Worm (Caenorhabditis elegans) whole organism, L2 larva: ENCODE results near the gene F19C7.3.
A peak's percentile ranks its signal among the peaks of the same experiment; 100 is the strongest.

ENCODE experiments used
- R02D3.7 ChIP-seq: fragments of 150-350 bp; optimal IDR thresholded peaks from 2 replicates; lab custom pipeline; 2014; ENCODE audit warnings: missing biosample characterization, missing genetic modification characterization
- Y55F3AM.14 ChIP-seq: fragments of 200-800 bp; sonication (Bioruptor generic); optimal IDR thresholded peaks from 2 replicates; lab custom pipeline; 2018; ENCODE audit warnings: mild to moderate bottlenecking, missing genetic modification characterization, missing compliant biosample characterization
- alr-1 ChIP-seq: fragments of 150-350 bp; optimal IDR thresholded peaks from 2 replicates; lab custom pipeline; 2014; ENCODE audit warnings: missing biosample characterization, missing genetic modification characterization
- aly-2 ChIP-seq: fragments of 150-350 bp; optimal IDR thresholded peaks from 2 replicates; lab custom pipeline; 2014; ENCODE audit warnings: missing biosample characterization, missing genetic modification characterization
- ama-1 ChIP-seq: fragments of 150-350 bp; optimal IDR thresholded peaks from 2 replicates; lab custom pipeline; 2018; ENCODE audit warnings: inconsistent platforms
- blmp-1 ChIP-seq: sonication (generic microtip); optimal IDR thresholded peaks from 2 replicates; lab custom pipeline; 2017; ENCODE audit warnings: missing genetic modification characterization, mild to moderate bottlenecking, missing compliant biosample characterization, antibody characterized with exemption, moderate library complexity; ENCODE audit not compliant: insufficient read depth
- ceh-16 ChIP-seq: fragments of 150-350 bp; optimal IDR thresholded peaks from 2 replicates; lab custom pipeline; 2014; ENCODE audit warnings: missing biosample characterization, missing genetic modification characterization
- ceh-82 ChIP-seq: fragments of 150-350 bp; optimal IDR thresholded peaks from 2 replicates; lab custom pipeline; 2014; ENCODE audit warnings: missing biosample characterization, missing genetic modification characterization
- fos-1 ChIP-seq: fragments of 150-350 bp; optimal IDR thresholded peaks from 2 replicates; lab custom pipeline; 2014; ENCODE audit warnings: missing biosample characterization, missing genetic modification characterization
- lin-11 ChIP-seq: fragments of 150-350 bp; sonication (generic microtip); optimal IDR thresholded peaks from 2 replicates; lab custom pipeline; 2014; ENCODE audit warnings: missing biosample characterization, missing genetic modification characterization, inconsistent platforms, mixed read lengths
- mab-5 ChIP-seq: fragments of 150-350 bp; optimal IDR thresholded peaks from 2 replicates; lab custom pipeline; 2014; ENCODE audit warnings: missing biosample characterization, missing genetic modification characterization
- mdl-1 ChIP-seq, 2 experiments: fragments of 150-350 bp in 1 of 2; sonication (generic microtip) in 1 of 2; optimal IDR thresholded peaks; 2 replicates each; lab custom pipeline; 2017; ENCODE audit warnings: missing biosample characterization in 2 of 2, missing genetic modification characterization in 2 of 2
- nhr-129 ChIP-seq: fragments of 150-350 bp; optimal IDR thresholded peaks from 2 replicates; lab custom pipeline; 2014; ENCODE audit warnings: missing biosample characterization, missing genetic modification characterization
- nhr-23 ChIP-seq: fragments of 150-350 bp; optimal IDR thresholded peaks from 2 replicates; lab custom pipeline; 2014; ENCODE audit warnings: missing biosample characterization, missing genetic modification reagents, missing genetic modification characterization
- nhr-25 ChIP-seq: fragments of 150-350 bp; sonication (generic microtip); optimal IDR thresholded peaks from 3 replicates; lab custom pipeline; 2014; ENCODE audit warnings: missing biosample characterization, missing genetic modification characterization
- peb-1 ChIP-seq: fragments of 150-350 bp; optimal IDR thresholded peaks from 2 replicates; lab custom pipeline; 2014; ENCODE audit warnings: missing biosample characterization, missing genetic modification characterization
- sem-4 ChIP-seq: fragments of 150-350 bp; optimal IDR thresholded peaks from 2 replicates; lab custom pipeline; 2014; ENCODE audit warnings: missing biosample characterization, missing genetic modification reagents, missing genetic modification characterization
- sma-9 ChIP-seq, 2 experiments: fragments of 150-350 bp in 1 of 2; sonication (generic microtip) in 1 of 2; optimal IDR thresholded peaks; 2 replicates each; lab custom pipeline; 2014 to 2016; ENCODE audit warnings: missing genetic modification characterization in 2 of 2, mild to moderate bottlenecking in 1 of 2, missing biosample characterization in 1 of 2, missing compliant biosample characterization in 1 of 2, missing genetic modification reagents in 1 of 2, moderate library complexity in 1 of 2
- snpc-4 ChIP-seq: fragments of 150-350 bp; optimal IDR thresholded peaks from 2 replicates; lab custom pipeline; 2014; ENCODE audit warnings: missing biosample characterization, missing genetic modification characterization
- unc-55 ChIP-seq: fragments of 150-350 bp; sonication (generic microtip); optimal IDR thresholded peaks from 3 replicates; lab custom pipeline; 2014; ENCODE audit warnings: missing biosample characterization, missing genetic modification reagents, missing genetic modification characterization
- unc-62 ChIP-seq: fragments of 150-350 bp; optimal IDR thresholded peaks from 2 replicates; lab custom pipeline; 2014; ENCODE audit warnings: missing biosample characterization, missing genetic modification reagents, missing genetic modification characterization
- ztf-11 ChIP-seq: sonication (generic microtip); optimal IDR thresholded peaks from 2 replicates; lab custom pipeline; 2017; ENCODE audit warnings: missing biosample characterization, missing genetic modification characterization
- ztf-4 ChIP-seq: fragments of 150-350 bp; optimal IDR thresholded peaks from 2 replicates; lab custom pipeline; 2014; ENCODE audit warnings: missing biosample characterization, missing genetic modification characterization

F19C7.3 gene

ce11 chrIV:4640941-4641340, 44.0 kb downstream of the F19C7.3 start:
- TF ChIP-seq fos-1 (tag; lab: Kevin White, UChicago) (peak; percentile 0), blmp-1 (peak; percentile 85), ceh-16 (tag; lab: Kevin White, UChicago) (no peak), sma-9 (GFP tag; optimal IDR thresholded peaks at IDR 0.05; lab: Kevin White, UChicago) (peak; percentile 45), sma-9 (tag; optimal IDR thresholded peaks at IDR 0.05; lab: Kevin White, UChicago) (no peak)

- TF ChIP-seq nhr-25 (tag; lab: Kevin White, UChicago) (no peak), sem-4 (peak; percentile 20)
Observed at ce11 chrIV:4643577-4643976, 46.7 kb downstream of the F19C7.3 start.

ce11 chrIV:4645243-4645642, 48.3 kb downstream of the F19C7.3 start:
- TF ChIP-seq unc-55 (GFP tag; lab: Kevin White, UChicago) (no peak), snpc-4 (tag; lab: Kevin White, UChicago) (no peak), blmp-1 (no peak), nhr-129 (tag; lab: Kevin White, UChicago) (no peak), ama-1 (lab: Kevin White, UChicago) (no peak), sem-4 (no peak), ceh-82 (tag; lab: Kevin White, UChicago) (no peak), nhr-23 (tag; lab: Kevin White, UChicago) (no peak), lin-11 (no peak), Y55F3AM.14 (GFP tag; lab: Kevin White, UChicago) (no peak), aly-2 (tag; lab: Kevin White, UChicago) (no peak), sma-9 (GFP tag; optimal IDR thresholded peaks at IDR 0.05; lab: Kevin White, UChicago) (no peak), sma-9 (tag; optimal IDR thresholded peaks at IDR 0.05; lab: Kevin White, UChicago) (no peak), ztf-11 (tag; lab: Kevin White, UChicago) (no peak), mdl-1 (tag; optimal IDR thresholded peaks at IDR 0.05; lab: Kevin White, UChicago) (no peak), mab-5 (no peak), R02D3.7 (no peak)

- TF ChIP-seq alr-1 = no peak
- no peak for TF ChIP-seq ztf-11 (tag; lab: Kevin White, UChicago)
- TF ChIP-seq ztf-4 (tag; lab: Kevin White, UChicago) = no peak
- no peak for TF ChIP-seq ceh-82 (tag; lab: Kevin White, UChicago)
- TF ChIP-seq unc-62 (GFP tag; lab: Kevin White, UChicago) = no peak
- no peak for TF ChIP-seq peb-1
Observed at ce11 chrIV:4647385-4647784, 50.5 kb downstream of the F19C7.3 start, which contains the start of gene F29B9.8. F29B9.8 (plus strand) TSS chrIV:4647685.
